Fruit fly (Drosophila melanogaster): Measurements from ENCODE around the gene CG9331.

The CG9331 gene

DNA sequence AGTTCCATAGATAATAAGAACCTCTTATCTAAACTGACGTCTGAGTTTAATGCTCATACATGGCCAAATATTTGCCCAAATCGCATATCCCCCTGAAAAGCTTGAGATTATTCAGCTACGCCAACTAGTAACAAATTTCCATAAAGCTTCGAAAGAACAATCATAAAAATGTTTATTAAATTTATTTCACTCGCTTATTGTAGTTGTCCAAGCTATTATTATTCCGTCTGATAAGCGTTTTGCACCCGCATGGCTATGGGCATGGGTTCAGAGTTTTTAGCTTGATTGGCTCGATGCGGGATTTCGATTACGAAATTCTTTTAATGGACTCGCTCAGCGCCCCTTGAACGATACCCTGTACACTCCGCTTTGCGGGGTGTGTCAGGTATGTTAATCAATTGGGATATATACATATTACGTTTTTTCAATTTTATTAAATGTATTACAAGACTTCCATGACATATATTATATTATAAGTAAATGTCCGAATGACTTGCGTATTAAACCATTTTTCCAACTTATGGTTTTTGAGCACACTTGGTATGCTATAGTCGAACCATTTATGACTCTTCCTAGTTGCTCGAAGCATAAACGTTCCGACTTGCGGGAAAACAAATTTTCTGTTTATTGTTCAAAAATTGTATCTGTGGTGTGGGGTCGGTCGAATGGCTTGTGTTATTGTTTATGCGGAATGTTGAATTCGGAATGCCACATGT is 16.8 kb upstream of the CG9331 start (continued):
- TF ChIP-seq CG42726 (GFP tag; IDR thresholded peaks at IDR 0.05; ENCODE audit: partially characterized antibody) (no peak), Abd-B (GFP tag; optimal IDR thresholded peaks at IDR 0.05) (peak; percentile 94), CG31388 (GFP tag; optimal IDR thresholded peaks at IDR 0.05) (peak; percentile 89), Dad (GFP tag; optimal IDR thresholded peaks at IDR 0.05) (peak; percentile 63), CG15696 (tag; optimal IDR thresholded peaks at IDR 0.05) (peak; percentile 84), nerfin-2 (GFP tag; IDR thresholded peaks at IDR 0.05; ENCODE audit: partially characterized antibody) (peak; percentile 85), E2f1 (GFP tag; IDR thresholded peaks at IDR 0.05) (peak; percentile 95), z (GFP tag; IDR thresholded peaks at IDR 0.05) (peak; percentile 61; the same call in 1 of the 3 replicates), CG32772 (GFP tag; IDR thresholded peaks at IDR 0.05) (peak; percentile 94), CG5180 (GFP tag; optimal IDR thresholded peaks at IDR 0.05) (peak; percentile 86), CG17328 (GFP tag; IDR thresholded peaks at IDR 0.05) (peak; percentile 95), mirr (GFP tag; optimal IDR thresholded peaks at IDR 0.05) (peak; percentile 80), lab (GFP tag; optimal IDR thresholded peaks at IDR 0.05) (peak; percentile 98), CG3726 (GFP tag; IDR thresholded peaks at IDR 0.05) (peak; percentile 93), pan (optimal IDR thresholded peaks at IDR 0.05) (no peak), pan (GFP tag; optimal IDR thresholded peaks at IDR 0.05 in 1 of 2, IDR thresholded peaks at IDR 0.05 in 1 of 2) (peak in 1 of 2 experiments; percentile 96), croc (GFP tag; conservative IDR thresholded peaks at IDR 0.05) (peak; percentile 91), CG3838 (GFP tag; optimal IDR thresholded peaks at IDR 0.05) (peak; percentile 77), Antp (GFP tag; optimal IDR thresholded peaks at IDR 0.05) (peak; percentile 17), pzg (GFP tag; optimal IDR thresholded peaks at IDR 0.05) (peak; percentile 22), CG9215 (GFP tag; IDR thresholded peaks at IDR 0.05) (peak; percentile 92), CG14014 (GFP tag; IDR thresholded peaks at IDR 0.05) (peak; percentile 96), Jarid2 (GFP tag; optimal IDR thresholded peaks at IDR 0.05) (peak; percentile 86), Aef1 (GFP tag; IDR thresholded peaks at IDR 0.05) (peak; percentile 93), CG18599 (GFP tag; optimal IDR thresholded peaks at IDR 0.05) (peak; percentile 98), wek (GFP tag; optimal IDR thresholded peaks at IDR 0.05) (peak; percentile 70), seq (GFP tag; IDR thresholded peaks at IDR 0.05) (peak; percentile 97), sisA (GFP tag; IDR thresholded peaks at IDR 0.05) (peak; percentile 92), gsb (GFP tag; IDR thresholded peaks at IDR 0.05) (peak; percentile 95), CG8359 (GFP tag; optimal IDR thresholded peaks at IDR 0.05; ENCODE audit: borderline replicate concordance) (peak; percentile 84), H2.0 (GFP tag; IDR thresholded peaks at IDR 0.05) (peak; percentile 93), Vsx1 (GFP tag; optimal IDR thresholded peaks at IDR 0.05) (peak; percentile 93), tin (GFP tag; optimal IDR thresholded peaks at IDR 0.05) (peak; percentile 90), vfl (GFP tag; optimal IDR thresholded peaks at IDR 0.05) (peak; percentile 89), amos (GFP tag; IDR thresholded peaks at IDR 0.05; ENCODE audit: partially characterized antibody) (peak; percentile 29; the same call in 1 of the 2 replicates), CG15479 (GFP tag; optimal IDR thresholded peaks at IDR 0.05) (no peak), CG4404 (GFP tag; IDR thresholded peaks at IDR 0.05) (peak; percentile 89), bowl (GFP tag; IDR thresholded peaks at IDR 0.05) (peak; percentile 89), CG13296 (GFP tag; optimal IDR thresholded peaks at IDR 0.05) (peak; percentile 96), CG11247 (GFP tag; IDR thresholded peaks at IDR 0.05) (peak; percentile 94), CG10267 (tag; optimal IDR thresholded peaks at IDR 0.05) (peak; percentile 90), pb (GFP tag; optimal IDR thresholded peaks at IDR 0.05) (no peak), kah (GFP tag; optimal IDR thresholded peaks at IDR 0.05) (peak; percentile 89), Trl (optimal IDR thresholded peaks at IDR 0.05) (no peak), Trl (GFP tag; optimal IDR thresholded peaks at IDR 0.05) (peak; percentile 54), CG30020 (tag; optimal IDR thresholded peaks at IDR 0.05) (peak; percentile 69), CG17802 (tag; optimal IDR thresholded peaks at IDR 0.05) (peak; percentile 75), YL-1 (GFP tag; optimal IDR thresholded peaks at IDR 0.05) (peak; percentile 62), Lpt (GFP tag; optimal IDR thresholded peaks at IDR 0.05) (no peak), Myb (GFP tag; optimal IDR thresholded peaks at IDR 0.05) (peak; percentile 39)

Data from whole organism, embryonic.